Fruit fly (Drosophila melanogaster): Measurements from ENCODE around the gene Rala.

The Rala gene

DNA sequence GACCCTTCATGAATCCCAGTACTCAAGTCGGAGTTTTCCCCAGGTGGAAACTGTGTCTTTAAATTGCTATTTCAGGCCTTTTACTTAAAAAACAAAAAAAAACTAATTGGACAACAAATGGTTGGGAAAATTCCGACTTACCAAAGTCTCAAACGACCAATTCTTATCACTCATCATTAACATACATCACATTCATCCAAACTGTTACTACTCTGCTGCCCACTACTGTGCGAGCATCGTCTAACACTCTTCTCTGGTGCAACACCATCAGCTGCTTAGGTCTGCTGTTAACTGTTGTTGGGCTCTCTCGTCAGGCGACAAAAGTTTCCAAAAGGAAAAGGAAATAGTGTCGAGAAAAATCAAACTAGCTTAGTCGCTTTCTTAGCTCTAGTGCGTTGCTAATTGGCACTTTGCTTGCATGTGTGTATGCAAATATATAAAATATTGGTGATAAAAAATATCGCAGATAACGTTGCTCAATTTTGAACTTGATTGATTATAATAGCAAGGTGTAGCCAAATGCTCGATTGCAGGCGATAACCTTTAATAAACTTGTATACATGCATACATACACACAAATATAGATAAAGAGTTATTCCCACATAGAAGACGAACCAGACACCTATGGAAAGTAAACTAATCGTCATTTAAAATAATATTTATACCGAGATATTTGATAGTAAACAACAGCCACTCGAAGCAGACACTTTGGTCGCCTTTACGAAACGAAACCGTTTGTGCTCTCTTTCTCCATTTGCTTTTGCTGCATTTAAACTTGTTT lies 25.3 kb downstream of the Rala start (continued):
- TF ChIP-seq Atf-2 (GFP tag; optimal IDR thresholded peaks at IDR 0.05), result peak; percentile 48
- no peak for TF ChIP-seq yki (optimal IDR thresholded peaks at IDR 0.05)
- peak in 1 of 2 experiments; percentile 57 for TF ChIP-seq Eip74EF (GFP tag; optimal IDR thresholded peaks at IDR 0.05)
- TF ChIP-seq grau (tag; optimal IDR thresholded peaks at IDR 0.05), result peak; percentile 59
- TF ChIP-seq CG32532 (GFP tag; IDR thresholded peaks at IDR 0.05), result no peak
- TF ChIP-seq CG14710 (tag; optimal IDR thresholded peaks at IDR 0.05), result peak; percentile 78
- 0 out of 2 replicates have a peak, but pooled peaks have one; percentile 10 for TF ChIP-seq E2f2 (GFP tag; IDR thresholded peaks at IDR 0.05)
- TF ChIP-seq stc (GFP tag; IDR thresholded peaks at IDR 0.05), result peak; percentile 40; the same call in 1 of the 2 replicates
- TF ChIP-seq CG11695 (GFP tag; IDR thresholded peaks at IDR 0.05), result peak; percentile 34; the same call in 1 of the 3 replicates
- TF ChIP-seq CG34376 (GFP tag; optimal IDR thresholded peaks at IDR 0.05), result no peak
- TF ChIP-seq Bdp1 (GFP tag; optimal IDR thresholded peaks at IDR 0.05), result no peak
- no peak for TF ChIP-seq fd102C (GFP tag; optimal IDR thresholded peaks at IDR 0.05)
- peak; percentile 41 for TF ChIP-seq CG2202 (tag; optimal IDR thresholded peaks at IDR 0.05)
- TF ChIP-seq CG13123 (GFP tag; optimal IDR thresholded peaks at IDR 0.05), result no peak
- peak; percentile 48 for TF ChIP-seq CG15269 (tag; optimal IDR thresholded peaks at IDR 0.05)
- TF ChIP-seq Nf-YC (tag; optimal IDR thresholded peaks at IDR 0.05), result peak; percentile 26
- TF ChIP-seq Oli (tag; optimal IDR thresholded peaks at IDR 0.05), result peak; percentile 74
- TF ChIP-seq zfh1 (GFP tag; IDR thresholded peaks at IDR 0.05), result no peak
- TF ChIP-seq HLHmδ (GFP tag; optimal IDR thresholded peaks at IDR 0.05), result no peak
- peak; percentile 41 for TF ChIP-seq Asciz (GFP tag; optimal IDR thresholded peaks at IDR 0.05)
- TF ChIP-seq p53 (GFP tag; optimal IDR thresholded peaks at IDR 0.05), result no peak
- no peak for TF ChIP-seq tup (GFP tag; optimal IDR thresholded peaks at IDR 0.05)
- TF ChIP-seq lilli (GFP tag; optimal IDR thresholded peaks at IDR 0.05), result peak; percentile 65
- peak; percentile 74 for TF ChIP-seq CG7839 (tag; optimal IDR thresholded peaks at IDR 0.05)
- TF ChIP-seq CG12391 (tag; optimal IDR thresholded peaks at IDR 0.05), result peak; percentile 74
- TF ChIP-seq esg (GFP tag; conservative IDR thresholded peaks at IDR 0.05), result peak; percentile 15; the same call in 1 of the 2 replicates
- TF ChIP-seq NC2α (GFP tag; optimal IDR thresholded peaks at IDR 0.05), result peak; percentile 32
- TF ChIP-seq CTCF (GFP tag; optimal IDR thresholded peaks at IDR 0.05), result no peak
- TF ChIP-seq bigmax (GFP tag; optimal IDR thresholded peaks at IDR 0.05), result no peak
- TF ChIP-seq CG9817 (tag; optimal IDR thresholded peaks at IDR 0.05), result peak; percentile 6
- no peak for TF ChIP-seq CG17612 (GFP tag; IDR thresholded peaks at IDR 0.05)
- peak; percentile 23 for TF ChIP-seq CG8290 (GFP tag; optimal IDR thresholded peaks at IDR 0.05)
- TF ChIP-seq CG8290 (tag; optimal IDR thresholded peaks at IDR 0.05), result peak in 1 of 2 experiments; percentile 13
- TF ChIP-seq sr (GFP tag; IDR thresholded peaks at IDR 0.05), result no peak
- no peak for TF ChIP-seq Max (GFP tag; optimal IDR thresholded peaks at IDR 0.05)
- peak; percentile 39 for TF ChIP-seq H2.0 (GFP tag; IDR thresholded peaks at IDR 0.05)
- TF ChIP-seq CG4730 (GFP tag; IDR thresholded peaks at IDR 0.05), result no peak
- peak; percentile 24 for TF ChIP-seq CG12769 (tag; optimal IDR thresholded peaks at IDR 0.05)
- TF ChIP-seq ro (GFP tag; IDR thresholded peaks at IDR 0.05), result no peak
- no peak for TF ChIP-seq bowl (GFP tag; IDR thresholded peaks at IDR 0.05)
- TF ChIP-seq Hey (tag; optimal IDR thresholded peaks at IDR 0.05), result no peak
- TF ChIP-seq ash1 (GFP tag; optimal IDR thresholded peaks at IDR 0.05), result no peak
- TF ChIP-seq CG15514 (GFP tag; optimal IDR thresholded peaks at IDR 0.05), result no peak
- TF ChIP-seq unpg (GFP tag; optimal IDR thresholded peaks at IDR 0.05), result peak; percentile 34
- no peak for TF ChIP-seq br (optimal IDR thresholded peaks at IDR 0.05)
- peak; percentile 41; the same call in 1 of the 3 replicates for TF ChIP-seq ci (GFP tag; IDR thresholded peaks at IDR 0.05)
- peak; percentile 75 for TF ChIP-seq CG8924 (tag; optimal IDR thresholded peaks at IDR 0.05)
- TF ChIP-seq Awh (GFP tag; IDR thresholded peaks at IDR 0.05), result no peak
- no peak for TF ChIP-seq Poxn (GFP tag; IDR thresholded peaks at IDR 0.05)
- TF ChIP-seq emc (GFP tag; optimal IDR thresholded peaks at IDR 0.05), result no peak
- peak; percentile 84 for TF ChIP-seq CG17361 (GFP tag; IDR thresholded peaks at IDR 0.05)
- TF ChIP-seq Hr39 (optimal IDR thresholded peaks at IDR 0.05), result no peak
